Fruit fly (Drosophila melanogaster) Kc167 (cell line): ENCODE data around the gene CG8097.

ENCODE experiments used
- Myc ChIP-seq: fragments of >200 bp; optimal IDR thresholded peaks from 2 replicates; lab custom pipeline; 2017; ENCODE audit warnings: missing external identifiers
- Sin3A ChIP-seq: fragments of >200 bp; optimal IDR thresholded peaks from 2 replicates; lab custom pipeline; 2018; ENCODE audit warnings: missing external identifiers
- h ChIP-seq: fragments of >200 bp; optimal IDR thresholded peaks from 3 replicates; lab custom pipeline; 2018; ENCODE audit warnings: missing external identifiers
- insv ChIP-seq: fragments of >200 bp; optimal IDR thresholded peaks from 3 replicates; lab custom pipeline; 2018; ENCODE audit warnings: missing external identifiers
- psq ChIP-seq: fragments of >200 bp; optimal IDR thresholded peaks from 2 replicates; lab custom pipeline; 2017; ENCODE audit warnings: missing external identifiers
- ttk ChIP-seq: sonication (Bioruptor generic); optimal IDR thresholded peaks from 2 replicates; lab custom pipeline; 2017; ENCODE audit warnings: missing external identifiers

DNA sequence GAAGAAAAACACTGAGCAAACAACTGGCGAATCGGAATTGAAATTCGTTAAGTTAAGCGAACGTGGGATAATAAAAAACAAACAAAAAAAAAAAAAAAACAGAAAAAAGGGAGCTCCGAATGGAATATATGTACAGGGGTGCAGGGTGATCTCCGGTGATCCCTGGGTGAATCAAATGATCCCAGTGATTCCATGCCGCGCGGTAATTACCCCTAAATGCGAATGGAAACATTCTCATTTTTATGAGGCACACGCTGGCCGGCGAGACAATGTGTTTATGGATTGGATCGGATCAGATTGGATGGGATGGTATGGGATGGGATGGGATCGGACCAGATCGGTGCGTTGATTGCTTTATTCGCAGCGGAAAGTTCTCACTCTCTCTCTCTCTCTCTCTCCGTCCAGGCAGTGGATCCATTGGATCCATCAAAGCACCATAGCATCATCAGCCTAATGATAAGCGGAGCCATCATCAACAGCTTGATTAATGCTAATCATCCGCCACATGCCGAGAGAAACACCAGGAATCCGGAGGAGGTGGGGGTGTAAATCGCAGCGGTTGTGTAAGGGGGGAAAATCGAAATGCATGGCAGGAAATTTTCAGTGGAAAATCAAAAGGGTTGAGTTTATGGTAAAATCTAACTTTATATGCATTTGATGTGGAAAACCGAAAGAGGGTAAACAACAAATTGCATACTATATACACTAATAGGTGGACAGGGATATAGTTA is 37.3 kb upstream of the CG8097 start:
- no peak for TF ChIP-seq h (lab: Kevin White, UChicago)
- no peak for TF ChIP-seq psq (lab: Kevin White, UChicago)
- no peak for TF ChIP-seq ttk
- TF ChIP-seq insv (lab: Kevin White, UChicago) = no peak
- no peak for TF ChIP-seq Sin3A (lab: Kevin White, UChicago)
- no peak for TF ChIP-seq Myc (lab: Kevin White, UChicago)
